Fruit fly (Drosophila melanogaster) whole organism, embryonic: ENCODE data around the gene GC2.

Experiments
- Adf1 ChIP-seq: fragments of 200-800 bp; sonication (Bioruptor generic); IDR thresholded peaks from 2 replicates; pipeline ENCODE4 v1.3.6; 2022; ENCODE audit warnings: missing biosample characterization, missing genetic modification characterization
- Asciz ChIP-seq: fragments of 200-800 bp; sonication (Bioruptor generic); optimal IDR thresholded peaks from 2 replicates; lab custom pipeline; 2017; ENCODE audit warnings: missing biosample characterization, mild to moderate bottlenecking, missing genetic modification characterization, missing genetic modification reagents
- Bdp1 ChIP-seq: fragments of 200-800 bp; sonication (Bioruptor generic); optimal IDR thresholded peaks from 3 replicates; lab custom pipeline; 2016; ENCODE audit warnings: missing biosample characterization, missing genetic modification characterization
- CG1024 ChIP-seq: fragments of 200-800 bp; sonication (Bioruptor generic); IDR thresholded peaks from 2 replicates; pipeline ENCODE4 v1.3.6; 2022; ENCODE audit warnings: missing biosample characterization, missing genetic modification characterization
- CG10565 ChIP-seq: fragments of 200-800 bp; sonication (Bioruptor generic); optimal IDR thresholded peaks from 3 replicates; lab custom pipeline; 2016; ENCODE audit warnings: missing biosample characterization, mild to moderate bottlenecking, missing genetic modification characterization
- CG11085 ChIP-seq: fragments of 200-800 bp; sonication (Bioruptor generic); IDR thresholded peaks from 2 replicates; pipeline ENCODE4 v1.3.6; 2022; ENCODE audit warnings: missing biosample characterization, missing genetic modification characterization
- CG12219 ChIP-seq: fragments of 200-800 bp; sonication (Bioruptor generic); optimal IDR thresholded peaks from 3 replicates; lab custom pipeline; 2018; ENCODE audit warnings: missing biosample characterization, mild to moderate bottlenecking, missing genetic modification characterization
- CG12769 ChIP-seq: fragments of 200-800 bp; sonication (Bioruptor generic); optimal IDR thresholded peaks from 2 replicates; lab custom pipeline; 2019; ENCODE audit warnings: missing biosample characterization, mild to moderate bottlenecking, missing genetic modification characterization, moderate library complexity
- CG1647 ChIP-seq: fragments of 200-800 bp; sonication (Bioruptor generic); optimal IDR thresholded peaks from 3 replicates; lab custom pipeline; 2016; ENCODE audit warnings: missing biosample characterization, missing genetic modification characterization
- CG18476 ChIP-seq: fragments of 200-800 bp; sonication (Bioruptor generic); optimal IDR thresholded peaks from 2 replicates; lab custom pipeline; 2016; ENCODE audit warnings: missing biosample characterization, mild to moderate bottlenecking, missing genetic modification characterization
- CG2116 ChIP-seq: fragments of 200-800 bp; sonication (Bioruptor generic); optimal IDR thresholded peaks from 3 replicates; lab custom pipeline; 2018; ENCODE audit warnings: missing biosample characterization, mild to moderate bottlenecking, missing genetic modification characterization
- CG3163 ChIP-seq: fragments of 200-800 bp; sonication (Bioruptor generic); optimal IDR thresholded peaks from 3 replicates; lab custom pipeline; 2016; ENCODE audit warnings: missing biosample characterization, missing genetic modification characterization
- CG3995 ChIP-seq: fragments of 200-800 bp; sonication (Bioruptor generic); optimal IDR thresholded peaks from 3 replicates; lab custom pipeline; 2016; ENCODE audit warnings: missing biosample characterization, missing genetic modification characterization
- CG4707 ChIP-seq: fragments of 200-800 bp; sonication (Bioruptor generic); optimal IDR thresholded peaks from 2 replicates; lab custom pipeline; 2018; ENCODE audit warnings: missing biosample characterization, mild to moderate bottlenecking, missing genetic modification characterization, moderate library complexity
- CG6765 ChIP-seq: fragments of 200-800 bp; sonication (Bioruptor generic); optimal IDR thresholded peaks from 3 replicates; lab custom pipeline; 2017; ENCODE audit warnings: missing biosample characterization, mild to moderate bottlenecking, missing genetic modification characterization
- CG8089 ChIP-seq: fragments of 200-800 bp; sonication (Bioruptor generic); optimal IDR thresholded peaks from 3 replicates; lab custom pipeline; 2016; ENCODE audit warnings: missing biosample characterization, missing genetic modification characterization
- Dip2 ChIP-seq: fragments of 200-800 bp; sonication (Bioruptor generic); IDR thresholded peaks from 2 replicates; pipeline ENCODE4 v1.3.6; 2022; ENCODE audit warnings: missing biosample characterization, missing genetic modification characterization
- Dref ChIP-seq: fragments of 200-800 bp; sonication (Bioruptor generic); IDR thresholded peaks from 2 replicates; pipeline ENCODE4 v1.3.6; 2022; ENCODE audit warnings: missing biosample characterization, missing genetic modification characterization
- ERR ChIP-seq: fragments of 200-800 bp; sonication (Bioruptor generic); optimal IDR thresholded peaks from 2 replicates; lab custom pipeline; 2016; ENCODE audit warnings: missing biosample characterization, missing genetic modification characterization
- Hand ChIP-seq: fragments of 200-800 bp; sonication (Bioruptor generic); optimal IDR thresholded peaks from 2 replicates; lab custom pipeline; 2017; ENCODE audit warnings: mild to moderate bottlenecking, missing biosample characterization, missing genetic modification reagents, missing genetic modification characterization
- Lim3 ChIP-seq: fragments of 200-800 bp; sonication (Bioruptor generic); IDR thresholded peaks from 2 replicates; pipeline ENCODE4 v1.3.6; 2022; ENCODE audit warnings: missing biosample characterization, missing genetic modification characterization
- MBD-R2 ChIP-seq: fragments of 200-800 bp; sonication (Bioruptor generic); IDR thresholded peaks from 2 replicates; pipeline ENCODE4 v1.3.6; 2022; ENCODE audit warnings: missing biosample characterization, missing genetic modification characterization
- NK7.1 ChIP-seq: fragments of 200-800 bp; sonication (Bioruptor generic); optimal IDR thresholded peaks from 3 replicates; lab custom pipeline; 2016; ENCODE audit warnings: missing biosample characterization, missing genetic modification characterization
- Nf-YC ChIP-seq: fragments of 200-800 bp; optimal IDR thresholded peaks from 3 replicates; lab custom pipeline; 2019; ENCODE audit warnings: missing biosample characterization, mild to moderate bottlenecking, missing genetic modification characterization, moderate library complexity
- PHDP ChIP-seq: fragments of 200-800 bp; sonication (Bioruptor generic); optimal IDR thresholded peaks from 3 replicates; lab custom pipeline; 2018; ENCODE audit warnings: missing biosample characterization, mild to moderate bottlenecking, missing genetic modification characterization, moderate library complexity
- Sox100B ChIP-seq: fragments of 200-800 bp; sonication (Bioruptor generic); optimal IDR thresholded peaks from 3 replicates; lab custom pipeline; 2018; ENCODE audit warnings: missing biosample characterization, mild to moderate bottlenecking, missing genetic modification characterization
- Spps ChIP-seq: fragments of 200-800 bp; sonication (Bioruptor generic); optimal IDR thresholded peaks from 2 replicates; lab custom pipeline; 2018; ENCODE audit warnings: missing biosample characterization, mild to moderate bottlenecking, missing genetic modification characterization
- Stat92E ChIP-seq, 3 experiments: fragments of >200 bp in 2 of 3; fragments of 200-800 bp in 1 of 3; sonication (Bioruptor generic) in 1 of 3; optimal IDR thresholded peaks; 2 replicates each; lab custom pipeline; 2017 to 2019; ENCODE audit warnings: missing biosample characterization in 3 of 3, missing genetic modification characterization in 3 of 3, mild to moderate bottlenecking in 1 of 3, moderate library complexity in 1 of 3
- Trl ChIP-seq, 3 experiments: fragments of >200 bp in 2 of 3; fragments of 200-800 bp in 1 of 3; sonication (Bioruptor generic) in 1 of 3; optimal IDR thresholded peaks; 2 replicates in 1 of 3; 3 replicates in 2 of 3; lab custom pipeline; 2016 to 2017; ENCODE audit warnings: missing biosample characterization in 1 of 3, missing genetic modification characterization in 1 of 3
- amos ChIP-seq: fragments of 200-800 bp; sonication (Bioruptor generic); IDR thresholded peaks from 2 replicates; pipeline ENCODE4 v1.3.6; 2022; ENCODE audit warnings: missing biosample characterization, missing genetic modification characterization; ENCODE audit not compliant: partially characterized antibody
- ase ChIP-seq: fragments of 200-800 bp; sonication (Bioruptor generic); IDR thresholded peaks from 3 replicates; pipeline ENCODE4 v1.3.6; 2022; ENCODE audit warnings: missing biosample characterization, missing genetic modification characterization
- cg ChIP-seq: fragments of 200-800 bp; sonication (Bioruptor generic); optimal IDR thresholded peaks from 3 replicates; lab custom pipeline; 2019; ENCODE audit warnings: missing biosample characterization, mild to moderate bottlenecking, missing genetic modification characterization, moderate library complexity
- ci ChIP-seq: fragments of 200-800 bp; sonication (Bioruptor generic); IDR thresholded peaks from 3 replicates; pipeline ENCODE4 v1.3.6; 2022; ENCODE audit warnings: missing biosample characterization, missing genetic modification characterization
- crc ChIP-seq: fragments of 200-800 bp; sonication (Bioruptor generic); optimal IDR thresholded peaks from 2 replicates; lab custom pipeline; 2016; ENCODE audit warnings: missing biosample characterization, missing genetic modification characterization
- dati ChIP-seq: fragments of 200-800 bp; sonication (Bioruptor generic); IDR thresholded peaks from 2 replicates; pipeline ENCODE4 v1.3.6; 2022; ENCODE audit warnings: missing biosample characterization, missing genetic modification characterization
- fu2 ChIP-seq: fragments of 200-800 bp; sonication (Bioruptor generic); optimal IDR thresholded peaks from 2 replicates; lab custom pipeline; 2016; ENCODE audit warnings: missing biosample characterization, missing genetic modification characterization
- hth ChIP-seq: fragments of >200 bp; optimal IDR thresholded peaks from 2 replicates; lab custom pipeline; 2017; ENCODE audit warnings: inconsistent platforms
- kah ChIP-seq: fragments of 200-800 bp; sonication (Bioruptor generic); optimal IDR thresholded peaks from 2 replicates; lab custom pipeline; 2018; ENCODE audit warnings: missing biosample characterization, mild to moderate bottlenecking, missing genetic modification characterization
- klu ChIP-seq: fragments of 200-800 bp; sonication (Bioruptor generic); IDR thresholded peaks from 2 replicates; pipeline ENCODE4 v1.3.6; 2022; ENCODE audit warnings: missing biosample characterization, missing genetic modification characterization
- mirr ChIP-seq: fragments of 200-800 bp; sonication (Bioruptor generic); optimal IDR thresholded peaks from 3 replicates; lab custom pipeline; 2018; ENCODE audit warnings: missing biosample characterization, mild to moderate bottlenecking, missing genetic modification characterization
- mld ChIP-seq: fragments of 200-800 bp; sonication (Bioruptor generic); IDR thresholded peaks from 3 replicates; pipeline ENCODE4 v1.3.6; 2022; ENCODE audit warnings: missing biosample characterization, missing genetic modification characterization; ENCODE audit not compliant: partially characterized antibody
- psq ChIP-seq: fragments of 200-800 bp; sonication (Bioruptor generic); optimal IDR thresholded peaks from 2 replicates; lab custom pipeline; 2017; ENCODE audit warnings: missing biosample characterization, missing genetic modification characterization
- pum ChIP-seq: fragments of 200-800 bp; sonication (Bioruptor generic); optimal IDR thresholded peaks from 2 replicates; lab custom pipeline; 2016; ENCODE audit warnings: missing biosample characterization, missing genetic modification characterization
- sr ChIP-seq: fragments of 200-800 bp; sonication (Bioruptor generic); IDR thresholded peaks from 3 replicates; pipeline ENCODE4 v1.3.6; 2022; ENCODE audit warnings: missing biosample characterization, missing genetic modification characterization
- unpg ChIP-seq: fragments of 200-800 bp; sonication (Bioruptor generic); optimal IDR thresholded peaks from 3 replicates; lab custom pipeline; 2018; ENCODE audit warnings: missing biosample characterization, mild to moderate bottlenecking, missing genetic modification characterization, moderate library complexity
- vnd ChIP-seq: fragments of 200-800 bp; sonication (Bioruptor generic); IDR thresholded peaks from 3 replicates; pipeline ENCODE4 v1.3.6; 2022; ENCODE audit warnings: missing biosample characterization, missing genetic modification characterization; ENCODE audit not compliant: partially characterized antibody
- wor ChIP-seq: fragments of 200-800 bp; sonication (Bioruptor generic); IDR thresholded peaks from 2 replicates; pipeline ENCODE4 v1.3.6; 2022; ENCODE audit warnings: missing biosample characterization, missing genetic modification characterization
- zen2 ChIP-seq: fragments of 200-800 bp; sonication (Bioruptor generic); IDR thresholded peaks from 3 replicates; pipeline ENCODE4 v1.3.6; 2022; ENCODE audit warnings: missing biosample characterization, missing genetic modification characterization; ENCODE audit not compliant: partially characterized antibody
- zf30C ChIP-seq: fragments of 200-800 bp; sonication (Bioruptor generic); optimal IDR thresholded peaks from 3 replicates; lab custom pipeline; 2018; ENCODE audit warnings: missing biosample characterization, mild to moderate bottlenecking, missing genetic modification characterization

Gene GC2

DNA sequence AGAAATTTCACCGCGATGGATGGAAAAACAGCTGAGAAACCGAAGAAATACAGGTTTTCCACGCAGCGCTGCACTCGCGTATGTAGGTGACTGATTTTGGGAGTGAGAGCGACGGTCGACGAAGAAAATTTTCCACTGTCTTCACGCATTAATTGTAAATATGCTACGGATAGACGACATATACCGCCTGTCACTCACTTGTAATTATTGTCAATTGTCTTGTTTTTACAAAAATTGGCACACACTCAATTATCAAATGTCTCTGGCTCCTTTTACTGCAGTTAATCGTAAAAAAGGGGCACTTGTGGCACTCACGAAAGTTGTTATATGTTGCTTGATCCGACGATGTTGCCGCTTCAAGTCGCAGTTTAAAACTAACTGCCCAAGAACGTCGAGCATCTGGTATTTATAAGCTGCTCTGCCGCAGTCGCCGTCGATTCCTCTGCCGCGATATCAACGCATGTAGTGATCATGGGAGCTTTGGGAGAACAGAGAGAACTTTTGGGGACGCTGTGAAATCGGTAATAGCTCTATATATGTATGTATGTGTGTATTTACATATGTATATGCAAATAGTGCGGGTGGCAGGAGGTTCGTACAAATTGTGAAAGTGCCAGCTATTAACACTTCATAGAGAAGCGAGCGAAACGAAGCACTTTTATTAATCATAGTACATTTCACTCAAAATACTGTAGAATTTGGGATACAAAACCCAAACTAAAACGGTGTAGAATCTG lies 21.6 kb downstream of the GC2 start, which contains the start of gene mfas (continued):
- TF ChIP-seq hth (lab: Kevin White, UChicago) (no peak), ci (peak; percentile 54; the same call in 1 of the 3 replicates), CG18476 (no peak), cg (GFP tag; lab: Kevin White, UChicago) (peak; percentile 67), Hand (GFP tag; lab: Kevin White, UChicago) (no peak), CG8089 (GFP tag; lab: Kevin White, UChicago) (no peak), CG1647 (GFP tag; lab: Kevin White, UChicago) (peak; percentile 17), Asciz (peak; percentile 42), Nf-YC (tag; lab: Kevin White, UChicago) (no peak), Trl (optimal IDR thresholded peaks at IDR 0.05; lab: Kevin White, UChicago) (peak; percentile 39 to 44), Trl (GFP tag; optimal IDR thresholded peaks at IDR 0.05; lab: Kevin White, UChicago) (no peak), dati (GFP tag; lab: Robert Waterston, UW) (no peak), ase (no peak), PHDP (tag; lab: Kevin White, UChicago) (peak; percentile 15), fu2 (GFP tag; lab: Kevin White, UChicago) (no peak), kah (GFP tag; lab: Kevin White, UChicago) (no peak), pum (no peak), psq (GFP tag; lab: Kevin White, UChicago) (no peak), Dip2 (GFP tag; lab: Robert Waterston, UW) (no peak), klu (GFP tag; lab: Robert Waterston, UW) (no peak), CG3163 (GFP tag; lab: Kevin White, UChicago) (peak; percentile 32), CG1024 (GFP tag; lab: Robert Waterston, UW) (peak; percentile 19; the same call in 1 of the 2 replicates), CG4707 (GFP tag; lab: Kevin White, UChicago) (peak; percentile 6), CG12769 (tag; lab: Kevin White, UChicago) (no peak), zen2 (GFP tag; lab: Robert Waterston, UW) (peak; percentile 6; the same call in 1 of the 3 replicates), CG10565 (no peak), unpg (GFP tag; lab: Kevin White, UChicago) (peak; percentile 25), crc (peak; percentile 7), CG2116 (no peak), NK7.1 (no peak), CG12219 (GFP tag; lab: Kevin White, UChicago) (peak; percentile 7), sr (GFP tag; lab: Robert Waterston, UW) (no peak), CG6765 (GFP tag; lab: Kevin White, UChicago) (no peak), amos (GFP tag; lab: Robert Waterston, UW) (no peak; the same call in 1 of the 2 replicates), MBD-R2 (no peak), Dref (no peak), CG11085 (GFP tag; lab: Robert Waterston, UW) (no peak), vnd (GFP tag; lab: Robert Waterston, UW) (no peak), wor (GFP tag; lab: Robert Waterston, UW) (no peak), Sox100B (GFP tag; lab: Kevin White, UChicago) (peak; percentile 18), Spps (tag; lab: Kevin White, UChicago) (no peak), Stat92E (GFP tag; optimal IDR thresholded peaks at IDR 0.05; lab: Kevin White, UChicago) (no peak), Lim3 (GFP tag; lab: Robert Waterston, UW) (no peak), Adf1 (peak; percentile 89), Bdp1 (no peak), mld (no peak), mirr (GFP tag; lab: Kevin White, UChicago) (peak; percentile 29), zf30C (peak; percentile 14), CG3995 (GFP tag; lab: Kevin White, UChicago) (peak; percentile 1), ERR (GFP tag; lab: Kevin White, UChicago) (no peak)
